Worm (Caenorhabditis elegans): ENCODE data around the gene coq-6.
A peak's percentile ranks its signal among the peaks of the same experiment; 100 is the strongest.

Gene coq-6

DNA sequence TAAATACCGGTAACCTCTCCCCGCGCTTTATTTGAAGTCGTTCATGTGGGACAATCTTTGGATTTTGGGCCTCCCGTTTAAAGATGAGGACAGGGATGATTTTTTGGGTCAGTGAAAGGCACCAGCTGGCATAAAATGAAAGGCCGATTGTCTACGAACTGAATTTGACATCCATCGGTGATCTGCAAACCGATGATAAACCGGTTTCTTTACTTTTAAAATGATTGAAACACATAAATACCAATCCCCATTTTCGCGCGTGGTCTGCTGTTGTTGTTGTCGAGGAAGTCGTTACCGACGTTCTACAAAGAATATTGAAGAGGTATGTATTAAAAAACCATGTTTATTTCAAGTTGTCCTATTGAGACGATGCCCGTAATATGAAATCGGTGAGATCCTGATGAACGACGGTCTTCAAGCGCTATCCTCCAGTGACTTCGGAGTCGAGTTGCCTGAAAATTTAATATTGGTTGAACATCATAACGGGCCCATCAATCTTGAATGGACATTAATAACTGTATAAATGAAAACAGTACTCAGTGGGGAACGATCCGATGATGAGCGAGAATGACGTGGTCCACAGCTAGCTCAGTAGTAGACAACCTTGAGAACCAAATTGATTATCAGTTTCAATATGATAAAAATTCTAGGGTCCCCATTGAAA, 6.5 kb downstream of the coq-6 start:
- peak; percentile 32 for TF ChIP-seq lsl-1 (GFP tag; optimal IDR thresholded peaks at IDR 0.05)
- peak; percentile 51; the same call in 1 of the 2 replicates for TF ChIP-seq hmg-20 (GFP tag; IDR thresholded peaks at IDR 0.05)
- TF ChIP-seq akir-1 (GFP tag; optimal IDR thresholded peaks at IDR 0.05), result no peak
- no peak for TF ChIP-seq sdz-38 (tag; optimal IDR thresholded peaks at IDR 0.05)
- TF ChIP-seq bed-1 (GFP tag; IDR thresholded peaks at IDR 0.05), result 0 out of 2 replicates have a peak, but pooled peaks have one; percentile 8
- no peak; the same call in 1 of the 2 replicates for TF ChIP-seq madf-8 (GFP tag; conservative IDR thresholded peaks at IDR 0.05)
- peak; percentile 51 for TF ChIP-seq ZK185.1 (tag; optimal IDR thresholded peaks at IDR 0.05; ENCODE audit: poor library complexity, severe bottlenecking)
- 0 out of 2 replicates have a peak, but pooled peaks have one; percentile 7 for TF ChIP-seq egl-18 (GFP tag; IDR thresholded peaks at IDR 0.05)
- 0 out of 2 replicates have a peak, but pooled peaks have one; percentile 44 for TF ChIP-seq mcd-1 (GFP tag; IDR thresholded peaks at IDR 0.05)
- no peak for TF ChIP-seq ztf-18 (tag; optimal IDR thresholded peaks at IDR 0.05)
- TF ChIP-seq egl-44 (GFP tag; IDR thresholded peaks at IDR 0.05), result peak; percentile 34; the same call in 1 of the 2 replicates
- peak; percentile 49; the same call in 1 of the 2 replicates for TF ChIP-seq cebp-1 (GFP tag; IDR thresholded peaks at IDR 0.05)
- peak; percentile 7 for TF ChIP-seq cebp-1 (tag; optimal IDR thresholded peaks at IDR 0.05)
- TF ChIP-seq C17E4.6 (GFP tag; IDR thresholded peaks at IDR 0.05), result peak; percentile 22; the same call in 1 of the 2 replicates
- no peak for TF ChIP-seq nhr-80 (tag; optimal IDR thresholded peaks at IDR 0.05)
- peak; percentile 49; the same call in 1 of the 2 replicates for TF ChIP-seq D2030.7 (GFP tag; IDR thresholded peaks at IDR 0.05)
- peak; percentile 8; the same call in 1 of the 2 replicates for TF ChIP-seq B0336.3 (GFP tag; IDR thresholded peaks at IDR 0.05)
- no peak for TF ChIP-seq snpc-4 (GFP tag; optimal IDR thresholded peaks at IDR 0.05)
- no peak for TF ChIP-seq snpc-4 (tag; optimal IDR thresholded peaks at IDR 0.05)
- 0 out of 2 replicates have a peak, but pooled peaks have one; percentile 7 for TF ChIP-seq ztf-6 (GFP tag; IDR thresholded peaks at IDR 0.05)
- peak; percentile 53; the same call in 1 of the 2 replicates for TF ChIP-seq C06A6.2 (GFP tag; conservative IDR thresholded peaks at IDR 0.05)
- peak; percentile 60; the same call in 1 of the 2 replicates for TF ChIP-seq ceh-91 (GFP tag; IDR thresholded peaks at IDR 0.05)
- no peak for TF ChIP-seq F49E8.2 (tag; optimal IDR thresholded peaks at IDR 0.05; ENCODE audit: insufficient read depth)
- TF ChIP-seq ceh-40 (GFP tag; IDR thresholded peaks at IDR 0.05), result 0 out of 2 replicates have a peak, but pooled peaks have one; percentile 76
- peak; percentile 15 for TF ChIP-seq snpc-1.1 (tag; optimal IDR thresholded peaks at IDR 0.05; ENCODE audit: insufficient read depth)
- peak; percentile 90 for TF ChIP-seq madf-3 (GFP tag; IDR thresholded peaks at IDR 0.05)
- TF ChIP-seq F23B12.7 (tag; optimal IDR thresholded peaks at IDR 0.05; ENCODE audit: insufficient read depth), result peak; percentile 8
- peak; percentile 31; the same call in 1 of the 2 replicates for TF ChIP-seq egrh-3 (GFP tag; IDR thresholded peaks at IDR 0.05)
- peak; percentile 59 for TF ChIP-seq ztf-28 (GFP tag; IDR thresholded peaks at IDR 0.05)
- peak; percentile 82 for TF ChIP-seq K11D2.4 (GFP tag; IDR thresholded peaks at IDR 0.05)
- peak; percentile 77 for TF ChIP-seq ekl-4 (GFP tag; IDR thresholded peaks at IDR 0.05)
- TF ChIP-seq hsf-1 (GFP tag; IDR thresholded peaks at IDR 0.05), result peak; percentile 43; the same call in 1 of the 2 replicates
- TF ChIP-seq Y56A3A.18 (GFP tag; IDR thresholded peaks at IDR 0.05), result peak; percentile 50
- TF ChIP-seq F37B4.10 (GFP tag; IDR thresholded peaks at IDR 0.05), result 0 out of 2 replicates have a peak, but pooled peaks have one; percentile 30
- peak; percentile 92 for TF ChIP-seq Y53G8AR.9 (GFP tag; conservative IDR thresholded peaks at IDR 0.05)
- no peak for TF ChIP-seq ceh-79 (tag; optimal IDR thresholded peaks at IDR 0.05)
- no peak for TF ChIP-seq ets-4 (GFP tag; optimal IDR thresholded peaks at IDR 0.05)
- no peak for TF ChIP-seq F22D6.2 (tag; optimal IDR thresholded peaks at IDR 0.05)
- peak; percentile 85 for TF ChIP-seq ama-1 (optimal IDR thresholded peaks at IDR 0.05)
- TF ChIP-seq ama-1 (GFP tag; optimal IDR thresholded peaks at IDR 0.05), result peak in 1 of 2 experiments; percentile 45
- peak; percentile 62; the same call in 1 of the 2 replicates for TF ChIP-seq rcor-1 (GFP tag; IDR thresholded peaks at IDR 0.05)
- TF ChIP-seq atf-7 (tag; optimal IDR thresholded peaks at IDR 0.05), result peak; percentile 47
- no peak for TF ChIP-seq sea-2 (GFP tag; IDR thresholded peaks at IDR 0.05)
- TF ChIP-seq hrde-1 (tag; optimal IDR thresholded peaks at IDR 0.05; ENCODE audit: borderline replicate concordance), result peak; percentile 44
- TF ChIP-seq B0019.2 (GFP tag; conservative IDR thresholded peaks at IDR 0.05), result 0 out of 2 replicates have a peak, but pooled peaks have one; percentile 11
- peak; percentile 74; the same call in 1 of the 2 replicates for TF ChIP-seq cebp-2 (GFP tag; IDR thresholded peaks at IDR 0.05)
